Fruit fly (Drosophila melanogaster) whole organism, embryonic: ENCODE data around the gene CG4393.
A peak's percentile ranks its signal among the peaks of the same experiment; 100 is the strongest.

Source experiments
- Adf1 ChIP-seq: fragments of 200-800 bp; sonication (Bioruptor generic); IDR thresholded peaks from 2 replicates; pipeline ENCODE4 v1.3.6; 2022; ENCODE audit warnings: missing biosample characterization, missing genetic modification characterization
- B-H1 ChIP-seq: fragments of 200-800 bp; sonication (Bioruptor generic); IDR thresholded peaks from 3 replicates; pipeline ENCODE4 v1.3.6; 2022; ENCODE audit warnings: missing biosample characterization, missing genetic modification characterization
- CG1024 ChIP-seq: fragments of 200-800 bp; sonication (Bioruptor generic); IDR thresholded peaks from 2 replicates; pipeline ENCODE4 v1.3.6; 2022; ENCODE audit warnings: missing biosample characterization, missing genetic modification characterization
- CG13287 ChIP-seq: fragments of 200-800 bp; sonication (Bioruptor generic); IDR thresholded peaks from 2 replicates; pipeline ENCODE4 v1.3.6; 2022; ENCODE audit warnings: missing biosample characterization, missing genetic modification characterization; ENCODE audit not compliant: partially characterized antibody
- CG14050 ChIP-seq: fragments of 200-800 bp; sonication (Bioruptor generic); IDR thresholded peaks from 3 replicates; pipeline ENCODE4 v1.3.6; 2022; ENCODE audit warnings: missing biosample characterization, missing genetic modification characterization
- CG14860 ChIP-seq: fragments of 200-800 bp; sonication (Bioruptor generic); IDR thresholded peaks from 3 replicates; pipeline ENCODE4 v1.3.6; 2022; ENCODE audit warnings: missing biosample characterization, missing genetic modification characterization; ENCODE audit not compliant: partially characterized antibody
- CG15601 ChIP-seq: fragments of 200-800 bp; sonication (Bioruptor generic); optimal IDR thresholded peaks from 3 replicates; lab custom pipeline; 2019; ENCODE audit warnings: missing biosample characterization, mild to moderate bottlenecking, missing genetic modification characterization, moderate library complexity
- CG17568 ChIP-seq: fragments of 200-800 bp; sonication (Bioruptor generic); optimal IDR thresholded peaks from 2 replicates; lab custom pipeline; 2018; ENCODE audit warnings: missing biosample characterization, mild to moderate bottlenecking, missing genetic modification characterization, moderate library complexity
- CG1832 ChIP-seq: fragments of 200-800 bp; sonication (Bioruptor generic); optimal IDR thresholded peaks from 2 replicates; lab custom pipeline; 2017; ENCODE audit warnings: missing biosample characterization, mild to moderate bottlenecking, missing genetic modification characterization, inconsistent platforms
- CG18764 ChIP-seq: fragments of 200-800 bp; sonication (Bioruptor generic); optimal IDR thresholded peaks from 3 replicates; lab custom pipeline; 2016; ENCODE audit warnings: missing biosample characterization, missing genetic modification characterization
- CG33557 ChIP-seq: fragments of 200-800 bp; sonication (Bioruptor generic); optimal IDR thresholded peaks from 2 replicates; lab custom pipeline; 2019; ENCODE audit warnings: missing biosample characterization, mild to moderate bottlenecking, missing genetic modification characterization, moderate library complexity
- CG3726 ChIP-seq: fragments of 200-800 bp; sonication (Bioruptor generic); IDR thresholded peaks from 3 replicates; pipeline ENCODE4, ENCODE4 v1.3.6; 2022; ENCODE audit warnings: missing biosample characterization, missing genetic modification characterization
- CG3847 ChIP-seq: fragments of 200-800 bp; sonication (Bioruptor generic); IDR thresholded peaks from 2 replicates; pipeline ENCODE4 v1.3.6; 2022; ENCODE audit warnings: missing biosample characterization, missing genetic modification characterization
- CG4707 ChIP-seq: fragments of 200-800 bp; sonication (Bioruptor generic); optimal IDR thresholded peaks from 2 replicates; lab custom pipeline; 2018; ENCODE audit warnings: missing biosample characterization, mild to moderate bottlenecking, missing genetic modification characterization, moderate library complexity
- CG7271 ChIP-seq: fragments of 200-800 bp; sonication (Bioruptor generic); optimal IDR thresholded peaks from 2 replicates; lab custom pipeline; 2018; ENCODE audit warnings: missing biosample characterization, mild to moderate bottlenecking, missing genetic modification characterization, moderate library complexity
- CG7357 ChIP-seq: fragments of 200-800 bp; sonication (Bioruptor generic); IDR thresholded peaks from 3 replicates; pipeline ENCODE4 v1.3.6; 2022; ENCODE audit warnings: missing biosample characterization, missing genetic modification characterization
- CG7987 ChIP-seq: fragments of 200-800 bp; sonication (Bioruptor generic); optimal IDR thresholded peaks from 2 replicates; lab custom pipeline; 2018; ENCODE audit warnings: missing biosample characterization, mild to moderate bottlenecking, missing genetic modification characterization, moderate library complexity
- CG9797 ChIP-seq: fragments of 200-800 bp; sonication (Bioruptor generic); optimal IDR thresholded peaks from 3 replicates; lab custom pipeline; 2018; ENCODE audit warnings: missing biosample characterization, mild to moderate bottlenecking, missing genetic modification characterization
- CHES-1-like ChIP-seq: fragments of 200-800 bp; sonication (Bioruptor generic); optimal IDR thresholded peaks from 2 replicates; lab custom pipeline; 2016; ENCODE audit warnings: missing biosample characterization, missing genetic modification characterization
- Deaf1 ChIP-seq: fragments of 200-800 bp; optimal IDR thresholded peaks from 3 replicates; lab custom pipeline; 2019; ENCODE audit warnings: missing biosample characterization, mild to moderate bottlenecking, missing genetic modification characterization, moderate library complexity
- Eip74EF ChIP-seq, 2 experiments: fragments of 200-800 bp in 1 of 2; fragments of >200 bp in 1 of 2; sonication (Bioruptor generic) in 1 of 2; optimal IDR thresholded peaks; 2 replicates each; lab custom pipeline; 2017 to 2019; ENCODE audit warnings: missing biosample characterization in 2 of 2, missing genetic modification characterization in 2 of 2, mild to moderate bottlenecking in 1 of 2, moderate library complexity in 1 of 2
- H15 ChIP-seq: fragments of 200-800 bp; sonication (Bioruptor generic); IDR thresholded peaks from 3 replicates; pipeline ENCODE4 v1.3.6; 2022; ENCODE audit warnings: missing biosample characterization, missing genetic modification characterization
- H2.0 ChIP-seq: fragments of 200-800 bp; sonication (Bioruptor generic); IDR thresholded peaks from 2 replicates; pipeline ENCODE4 v1.3.6; 2022; ENCODE audit warnings: missing biosample characterization, missing genetic modification characterization
- Hey ChIP-seq: fragments of 200-800 bp; sonication (Bioruptor generic); optimal IDR thresholded peaks from 3 replicates; lab custom pipeline; 2018; ENCODE audit warnings: missing biosample characterization, mild to moderate bottlenecking, missing genetic modification characterization
- Jarid2 ChIP-seq: fragments of 200-800 bp; sonication (Bioruptor generic); optimal IDR thresholded peaks from 3 replicates; lab custom pipeline; 2017; ENCODE audit warnings: mild to moderate bottlenecking, missing biosample characterization, missing genetic modification reagents, missing genetic modification characterization
- Med ChIP-seq: fragments of 200-800 bp; sonication (Bioruptor generic); peaks from one replicate; lab custom pipeline; 2016; ENCODE audit warnings: missing biosample characterization, missing genetic modification characterization, mild to moderate bottlenecking, inconsistent platforms, moderate library complexity
- Mrtf ChIP-seq: fragments of 200-800 bp; sonication (Bioruptor generic); IDR thresholded peaks from 3 replicates; pipeline ENCODE4 v1.3.6; 2022; ENCODE audit warnings: missing biosample characterization, missing genetic modification characterization
- Side ChIP-seq: fragments of 200-800 bp; sonication (Bioruptor generic); optimal IDR thresholded peaks from 2 replicates; lab custom pipeline; 2016; ENCODE audit warnings: missing biosample characterization, missing genetic modification characterization
- ash1 ChIP-seq: fragments of 200-800 bp; sonication (Bioruptor generic); optimal IDR thresholded peaks from 2 replicates; lab custom pipeline; 2018; ENCODE audit warnings: missing biosample characterization, mild to moderate bottlenecking, missing genetic modification characterization
- cad ChIP-seq: fragments of >200 bp; optimal IDR thresholded peaks from 2 replicates; lab custom pipeline; 2017; ENCODE audit warnings: missing biosample characterization, missing genetic modification characterization
- chinmo ChIP-seq: fragments of 200-800 bp; sonication (Bioruptor generic); IDR thresholded peaks from 4 replicates; pipeline ENCODE4 v1.3.6; 2022; ENCODE audit warnings: missing biosample characterization, missing genetic modification characterization; ENCODE audit not compliant: partially characterized antibody
- croc ChIP-seq: fragments of 200-800 bp; sonication (Bioruptor generic); conservative IDR thresholded peaks from 3 replicates; pipeline ENCODE4 v1.3.6; 2022; ENCODE audit warnings: missing biosample characterization, missing genetic modification characterization
- lilli ChIP-seq: fragments of 200-800 bp; sonication (Bioruptor generic); optimal IDR thresholded peaks from 3 replicates; lab custom pipeline; 2016; ENCODE audit warnings: missing biosample characterization, missing genetic modification characterization
- psq ChIP-seq: fragments of 200-800 bp; sonication (Bioruptor generic); optimal IDR thresholded peaks from 2 replicates; lab custom pipeline; 2017; ENCODE audit warnings: missing biosample characterization, missing genetic modification characterization
- repo ChIP-seq: fragments of 200-800 bp; sonication (Bioruptor generic); optimal IDR thresholded peaks from 2 replicates; lab custom pipeline; 2016; ENCODE audit warnings: missing biosample characterization, missing genetic modification characterization
- slou ChIP-seq: fragments of 200-800 bp; sonication (Bioruptor generic); optimal IDR thresholded peaks from 3 replicates; lab custom pipeline; 2016; ENCODE audit warnings: missing biosample characterization, missing genetic modification characterization
- slp2 ChIP-seq: fragments of 200-800 bp; sonication (Bioruptor generic); optimal IDR thresholded peaks from 2 replicates; lab custom pipeline; 2016; ENCODE audit warnings: missing biosample characterization, missing genetic modification characterization
- so ChIP-seq: fragments of 200-800 bp; sonication (Bioruptor generic); IDR thresholded peaks from 3 replicates; pipeline ENCODE4 v1.3.6; 2022; ENCODE audit warnings: missing biosample characterization, missing genetic modification characterization
- sqz ChIP-seq: fragments of 200-800 bp; sonication (Bioruptor generic); optimal IDR thresholded peaks from 3 replicates; lab custom pipeline; 2018; ENCODE audit warnings: missing biosample characterization, mild to moderate bottlenecking, missing genetic modification characterization
- tin ChIP-seq: fragments of 200-800 bp; sonication (Bioruptor generic); optimal IDR thresholded peaks from 3 replicates; lab custom pipeline; 2016; ENCODE audit warnings: missing biosample characterization, missing genetic modification characterization
- trh ChIP-seq: fragments of 200-800 bp; sonication (Bioruptor generic); optimal IDR thresholded peaks from 2 replicates; lab custom pipeline; 2016; ENCODE audit warnings: missing biosample characterization, missing genetic modification characterization
- wdn ChIP-seq: fragments of 200-800 bp; sonication (Bioruptor generic); IDR thresholded peaks from 2 replicates; pipeline ENCODE4 v1.3.6; 2022; ENCODE audit warnings: missing biosample characterization, missing genetic modification characterization

Gene CG4393

dm6 chr3R:23384591-23385260 is at the start of gene CG4393 (continued):
- TF ChIP-seq CG1024 (GFP tag; lab: Robert Waterston, UW) (no peak), H2.0 (no peak), so (GFP tag; lab: Robert Waterston, UW) (no peak), slp2 (GFP tag; lab: Kevin White, UChicago) (no peak), Hey (tag; lab: Kevin White, UChicago) (no peak), psq (no peak), CG7987 (GFP tag; lab: Kevin White, UChicago) (no peak), CG13287 (GFP tag; lab: Robert Waterston, UW) (no peak; the same call in 1 of the 2 replicates), CG1832 (GFP tag; lab: Kevin White, UChicago) (no peak), CHES-1-like (GFP tag; lab: Kevin White, UChicago) (no peak), CG7357 (GFP tag; lab: Robert Waterston, UW) (no peak), CG3726 (GFP tag; lab: Robert Waterston, UW) (no peak), CG15601 (tag; lab: Kevin White, UChicago) (no peak), CG33557 (GFP tag; lab: Kevin White, UChicago) (no peak), CG17568 (GFP tag; lab: Kevin White, UChicago) (no peak), sqz (GFP tag; lab: Kevin White, UChicago) (peak; percentile 41), ash1 (no peak), B-H1 (GFP tag; lab: Robert Waterston, UW) (no peak), CG7271 (tag; lab: Kevin White, UChicago) (no peak), Mrtf (no peak), H15 (GFP tag; lab: Robert Waterston, UW) (no peak), slou (no peak), Med (GFP tag; lab: Kevin White, UChicago) (peak; percentile 61), wdn (no peak), repo (GFP tag; lab: Kevin White, UChicago) (no peak), CG18764 (GFP tag; lab: Kevin White, UChicago) (no peak), Jarid2 (GFP tag; lab: Kevin White, UChicago) (peak; percentile 43), CG14050 (GFP tag; lab: Robert Waterston, UW) (no peak), CG9797 (no peak), croc (GFP tag; lab: Robert Waterston, UW) (no peak), CG4707 (GFP tag; lab: Kevin White, UChicago) (no peak), tin (no peak), lilli (GFP tag; lab: Kevin White, UChicago) (no peak), CG14860 (GFP tag; lab: Robert Waterston, UW) (no peak), CG3847 (GFP tag; lab: Robert Waterston, UW) (no peak)

DNA sequence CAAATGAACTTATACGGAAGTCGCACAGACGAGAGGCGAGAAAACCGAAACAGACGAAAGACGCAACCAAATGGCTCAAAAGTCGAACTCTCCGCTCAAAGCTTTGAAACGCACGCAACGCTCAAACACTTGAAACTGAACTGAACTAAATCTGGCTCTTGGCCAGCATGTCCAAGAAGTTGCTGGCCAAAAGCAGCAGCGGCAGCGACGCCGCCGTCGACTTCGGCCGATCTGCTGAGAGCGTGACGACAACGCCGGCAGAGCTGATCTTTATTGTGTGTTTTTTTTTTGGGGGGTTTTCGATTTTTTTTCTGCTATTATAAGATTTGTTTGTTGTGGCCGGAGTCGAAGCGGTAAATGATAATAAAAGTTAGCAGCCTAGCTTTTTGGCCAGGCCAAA is 46.8 kb upstream of the CG4393 start:
- TF ChIP-seq chinmo (GFP tag; lab: Robert Waterston, UW), result peak; percentile 76; the same call in 1 of the 4 replicates
- peak in 1 of 2 experiments; percentile 21 for TF ChIP-seq Eip74EF (GFP tag; optimal IDR thresholded peaks at IDR 0.05; lab: Kevin White, UChicago)
- TF ChIP-seq trh (GFP tag; lab: Kevin White, UChicago), result no peak
- 0 out of 2 replicates have a peak, but pooled peaks have one; percentile 14 for TF ChIP-seq CG13287 (GFP tag; lab: Robert Waterston, UW)
- TF ChIP-seq Jarid2 (GFP tag; lab: Kevin White, UChicago), result peak; percentile 39
- no peak for TF ChIP-seq cad
- peak; percentile 16 for TF ChIP-seq sqz (GFP tag; lab: Kevin White, UChicago)
- TF ChIP-seq Side (GFP tag; lab: Kevin White, UChicago), result no peak
- peak; percentile 75 for TF ChIP-seq Adf1
- TF ChIP-seq Deaf1 (tag; lab: Kevin White, UChicago), result peak; percentile 8
